Fruit fly (Drosophila melanogaster) whole organism, prepupa: Measurements from ENCODE around the gene CG11927.

Experiments used
- CG10669 ChIP-seq: fragments of 200-800 bp; sonication (Bioruptor generic); optimal IDR thresholded peaks from 3 replicates; lab custom pipeline; 2018; ENCODE audit warnings: missing biosample characterization, mild to moderate bottlenecking, missing genetic modification characterization, moderate library complexity
- CG11294 ChIP-seq: fragments of 200-800 bp; sonication (Bioruptor generic); IDR thresholded peaks from 2 replicates; pipeline ENCODE4 v1.3.6; 2022; ENCODE audit warnings: missing biosample characterization, missing genetic modification characterization
- CG11762 ChIP-seq: fragments of 200-800 bp; sonication (Bioruptor generic); optimal IDR thresholded peaks from 3 replicates; lab custom pipeline; 2016; ENCODE audit warnings: missing biosample characterization, missing genetic modification characterization; ENCODE audit not compliant: insufficient read depth
- CG11902 ChIP-seq: fragments of 200-800 bp; sonication (Bioruptor generic); optimal IDR thresholded peaks from 3 replicates; lab custom pipeline; 2016; ENCODE audit warnings: missing biosample characterization, missing genetic modification characterization
- CG16779 ChIP-seq: fragments of 200-800 bp; sonication (Bioruptor generic); optimal IDR thresholded peaks from 3 replicates; lab custom pipeline; 2017; ENCODE audit warnings: missing biosample characterization, mild to moderate bottlenecking, missing genetic modification characterization
- CG3032 ChIP-seq: fragments of 200-800 bp; optimal IDR thresholded peaks from 2 replicates; lab custom pipeline; 2019; ENCODE audit warnings: missing biosample characterization, mild to moderate bottlenecking, missing genetic modification characterization, moderate library complexity
- CG32006 ChIP-seq: fragments of 200-800 bp; sonication (Bioruptor generic); optimal IDR thresholded peaks from 3 replicates; lab custom pipeline; 2017; ENCODE audit warnings: missing biosample characterization, mild to moderate bottlenecking, missing genetic modification characterization
- CG34406 ChIP-seq: fragments of 200-800 bp; sonication (Bioruptor generic); optimal IDR thresholded peaks from 3 replicates; lab custom pipeline; 2016; ENCODE audit warnings: missing biosample characterization, missing genetic modification characterization
- CG3919 ChIP-seq: fragments of 200-800 bp; sonication (Bioruptor generic); optimal IDR thresholded peaks from 3 replicates; lab custom pipeline; 2016; ENCODE audit warnings: missing biosample characterization, missing genetic modification characterization
- CG4318 ChIP-seq: fragments of 200-800 bp; sonication (Bioruptor generic); optimal IDR thresholded peaks from 3 replicates; lab custom pipeline; 2017; ENCODE audit warnings: missing biosample characterization, mild to moderate bottlenecking, missing genetic modification characterization
- CG6163 ChIP-seq: fragments of 200-800 bp; sonication (Bioruptor generic); IDR thresholded peaks from 3 replicates; pipeline ENCODE4 v1.3.6; 2022; ENCODE audit warnings: missing biosample characterization, missing genetic modification characterization
- CG6276 ChIP-seq: fragments of 200-800 bp; sonication (Bioruptor generic); optimal IDR thresholded peaks from 2 replicates; lab custom pipeline; 2017; ENCODE audit warnings: missing biosample characterization, mild to moderate bottlenecking, missing genetic modification characterization
- CG6792 ChIP-seq: fragments of 200-800 bp; sonication (Bioruptor generic); optimal IDR thresholded peaks from 3 replicates; lab custom pipeline; 2016; ENCODE audit warnings: missing biosample characterization, missing genetic modification characterization
- CG6808 ChIP-seq: fragments of 200-800 bp; sonication (Bioruptor generic); optimal IDR thresholded peaks from 3 replicates; lab custom pipeline; 2017; ENCODE audit warnings: missing biosample characterization, missing genetic modification characterization, mild to moderate bottlenecking, moderate library complexity, missing genetic modification reagents
- CG8119 ChIP-seq: fragments of 200-800 bp; sonication (Bioruptor generic); IDR thresholded peaks from 3 replicates; pipeline ENCODE4 v1.3.6; 2022; ENCODE audit warnings: missing biosample characterization, missing genetic modification characterization
- CG9139 ChIP-seq: fragments of 200-800 bp; sonication (Bioruptor generic); optimal IDR thresholded peaks from 3 replicates; lab custom pipeline; 2017; ENCODE audit warnings: missing biosample characterization, mild to moderate bottlenecking, missing genetic modification characterization
- Eip75B ChIP-seq: fragments of 200-800 bp; sonication (Bioruptor generic); optimal IDR thresholded peaks from 3 replicates; lab custom pipeline; 2016; ENCODE audit warnings: missing biosample characterization, missing genetic modification characterization
- Eip78C ChIP-seq: fragments of 200-800 bp; sonication (Bioruptor generic); peaks from one replicate; lab custom pipeline; 2016; ENCODE audit warnings: missing biosample characterization, missing genetic modification characterization
- Ets21C ChIP-seq: fragments of 200-800 bp; sonication (Bioruptor generic); optimal IDR thresholded peaks from 3 replicates; lab custom pipeline; 2016; ENCODE audit warnings: missing biosample characterization, missing genetic modification characterization
- Ets96B ChIP-seq: fragments of 200-800 bp; optimal IDR thresholded peaks from 2 replicates; lab custom pipeline; 2019; ENCODE audit warnings: missing biosample characterization, mild to moderate bottlenecking, missing genetic modification characterization, moderate library complexity
- Hr39 ChIP-seq: fragments of 200-800 bp; sonication (Bioruptor generic); optimal IDR thresholded peaks from 2 replicates; lab custom pipeline; 2016; ENCODE audit warnings: missing biosample characterization, missing genetic modification characterization
- Hr4 ChIP-seq: fragments of 200-800 bp; sonication (Bioruptor generic); optimal IDR thresholded peaks from 3 replicates; lab custom pipeline; 2016; ENCODE audit warnings: missing biosample characterization, missing genetic modification characterization
- Met ChIP-seq: fragments of 200-800 bp; sonication (Bioruptor generic); optimal IDR thresholded peaks from 3 replicates; lab custom pipeline; 2016; ENCODE audit warnings: missing biosample characterization, missing genetic modification characterization
- OdsH ChIP-seq: fragments of 200-800 bp; sonication (Bioruptor generic); optimal IDR thresholded peaks from 3 replicates; lab custom pipeline; 2016; ENCODE audit warnings: missing biosample characterization, missing genetic modification characterization
- Sox14 ChIP-seq: fragments of 200-800 bp; sonication (Bioruptor generic); optimal IDR thresholded peaks from 3 replicates; lab custom pipeline; 2016; ENCODE audit warnings: missing biosample characterization, missing genetic modification characterization
- acj6 ChIP-seq: fragments of 200-800 bp; sonication (Bioruptor generic); optimal IDR thresholded peaks from 3 replicates; lab custom pipeline; 2016; ENCODE audit warnings: missing biosample characterization, missing genetic modification characterization
- dsx ChIP-seq: fragments of 200-800 bp; optimal IDR thresholded peaks from 3 replicates; lab custom pipeline; 2019; ENCODE audit warnings: missing biosample characterization, mild to moderate bottlenecking, missing genetic modification characterization, moderate library complexity; ENCODE audit not compliant: poor library complexity, severe bottlenecking
- eg ChIP-seq: fragments of 200-800 bp; sonication (Bioruptor generic); IDR thresholded peaks from 3 replicates; pipeline ENCODE4 v1.3.6; 2022; ENCODE audit warnings: missing biosample characterization, missing genetic modification characterization
- esn ChIP-seq: fragments of 200-800 bp; sonication (Bioruptor generic); optimal IDR thresholded peaks from 2 replicates; lab custom pipeline; 2016; ENCODE audit warnings: missing biosample characterization, mild to moderate bottlenecking, missing genetic modification characterization, moderate library complexity
- fd59A ChIP-seq: fragments of 200-800 bp; sonication (Bioruptor generic); optimal IDR thresholded peaks from 2 replicates; lab custom pipeline; 2017; ENCODE audit warnings: missing biosample characterization, mild to moderate bottlenecking, missing genetic modification characterization, missing genetic modification reagents
- fkh ChIP-seq: fragments of 200-800 bp; sonication (Bioruptor generic); optimal IDR thresholded peaks from 3 replicates; lab custom pipeline; 2017; ENCODE audit warnings: missing biosample characterization, mild to moderate bottlenecking, missing genetic modification characterization, moderate library complexity
- net ChIP-seq: fragments of 200-800 bp; sonication (Bioruptor generic); optimal IDR thresholded peaks from 3 replicates; lab custom pipeline; 2016; ENCODE audit warnings: missing biosample characterization, missing genetic modification characterization
- pdm3 ChIP-seq: fragments of 200-800 bp; sonication (Bioruptor generic); optimal IDR thresholded peaks from 3 replicates; lab custom pipeline; 2016; ENCODE audit warnings: missing biosample characterization, missing genetic modification characterization
- salr ChIP-seq, 2 experiments: fragments of 200-800 bp; sonication (Bioruptor generic); optimal IDR thresholded peaks; 3 replicates each; lab custom pipeline; 2016 to 2018; ENCODE audit warnings: missing biosample characterization in 2 of 2, missing genetic modification characterization in 2 of 2, mild to moderate bottlenecking in 1 of 2
- spab ChIP-seq: fragments of 200-800 bp; sonication (Bioruptor generic); optimal IDR thresholded peaks from 2 replicates; lab custom pipeline; 2017; ENCODE audit warnings: missing biosample characterization, mild to moderate bottlenecking, missing genetic modification characterization, missing genetic modification reagents
- ss ChIP-seq, 2 experiments: fragments of 200-800 bp; sonication (Bioruptor generic); optimal IDR thresholded peaks; 2 replicates in 1 of 2; 3 replicates in 1 of 2; lab custom pipeline; 2017 to 2018; ENCODE audit warnings: mild to moderate bottlenecking in 2 of 2, missing biosample characterization in 2 of 2, missing genetic modification characterization in 2 of 2, moderate library complexity in 1 of 2
- svp ChIP-seq: fragments of 200-800 bp; sonication (Bioruptor generic); peaks from one replicate; lab custom pipeline; 2016; ENCODE audit warnings: missing biosample characterization, missing genetic modification characterization

Gene CG11927

dm6 chr2L:4886132-4886531 lies 38.6 kb downstream of the CG11927 start:
- TF ChIP-seq Met (GFP tag; lab: Kevin White, UChicago) (no peak), fd59A (GFP tag; lab: Kevin White, UChicago) (no peak), acj6 (peak; percentile 7), Ets21C (no peak), CG6808 (GFP tag; lab: Kevin White, UChicago) (peak; percentile 53), CG11762 (GFP tag; lab: Kevin White, UChicago) (peak; percentile 14), esn (GFP tag; lab: Kevin White, UChicago) (peak; percentile 28), svp (GFP tag; lab: Kevin White, UChicago) (no peak), Sox14 (GFP tag; lab: Kevin White, UChicago) (peak; percentile 27), Ets96B (tag; lab: Kevin White, UChicago) (peak; percentile 23), CG11902 (no peak), CG32006 (GFP tag; lab: Kevin White, UChicago) (no peak), spab (GFP tag; lab: Kevin White, UChicago) (peak; percentile 35), Eip75B (peak; percentile 19), CG9139 (no peak), CG6792 (GFP tag; lab: Kevin White, UChicago) (no peak), CG8119 (GFP tag; lab: Robert Waterston, UW) (peak; percentile 50; the same call in 2 of the 3 replicates), OdsH (GFP tag; lab: Kevin White, UChicago) (peak; percentile 19), CG4318 (no peak), CG3032 (tag; lab: Kevin White, UChicago) (peak; percentile 45), eg (peak; percentile 53; the same call in 2 of the 3 replicates), Hr4 (GFP tag; lab: Kevin White, UChicago) (peak; percentile 54), CG10669 (GFP tag; lab: Kevin White, UChicago) (peak; percentile 23), CG3919 (no peak), net (GFP tag; lab: Kevin White, UChicago) (peak; percentile 3), ss (GFP tag; optimal IDR thresholded peaks at IDR 0.05; lab: Kevin White, UChicago) (peak in 1 of 2 experiments; percentile 32), pdm3 (GFP tag; lab: Kevin White, UChicago) (peak; percentile 50), CG16779 (tag; lab: Kevin White, UChicago) (peak; percentile 30), fkh (GFP tag; lab: Kevin White, UChicago) (no peak), Hr39 (GFP tag; lab: Kevin White, UChicago) (no peak), Eip78C (GFP tag; lab: Kevin White, UChicago) (peak; percentile 60), CG11294 (GFP tag; lab: Robert Waterston, UW) (0 out of 2 replicates have a peak, but pooled peaks have one; percentile 29), CG6163 (GFP tag; lab: Robert Waterston, UW) (peak; percentile 40; the same call in 1 of the 3 replicates), salr (GFP tag; optimal IDR thresholded peaks at IDR 0.05; lab: Kevin White, UChicago) (peak in 1 of 2 experiments; percentile 31), CG34406 (GFP tag; lab: Kevin White, UChicago) (peak; percentile 10), CG6276 (GFP tag; lab: Kevin White, UChicago) (peak; percentile 67), dsx (GFP tag; lab: Kevin White, UChicago) (peak; percentile 2)

dm6 chr2L:4886645-4887044 lies 39.1 kb downstream of the CG11927 start:
- 0 out of 3 replicates have a peak, but pooled peaks have one; percentile 12 for TF ChIP-seq CG8119 (GFP tag; lab: Robert Waterston, UW)
- no peak for TF ChIP-seq CG6163 (GFP tag; lab: Robert Waterston, UW)
